Worm (Caenorhabditis elegans): ENCODE results near the gene C44B7.11.

DNA sequence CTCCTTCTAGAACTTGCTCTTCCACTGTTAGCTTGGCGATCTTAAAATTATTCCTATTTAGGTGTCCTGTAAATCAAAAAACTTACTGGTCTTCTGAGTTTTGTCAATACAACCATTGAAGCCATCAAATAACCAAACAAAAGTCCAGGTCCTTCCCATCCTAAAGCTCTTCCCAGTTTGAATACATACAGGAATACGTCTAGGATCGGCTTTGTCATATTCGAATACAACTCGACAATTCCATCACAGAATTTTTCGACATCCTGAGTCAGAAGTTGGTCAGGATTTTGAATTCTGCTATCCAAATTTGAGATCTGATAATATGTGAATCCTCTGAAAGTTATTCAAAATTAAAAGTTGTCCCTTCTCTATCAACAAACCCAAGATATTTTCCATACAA is 15.0 kb downstream of the C44B7.11 start:
- TF ChIP-seq dao-5 (tag; optimal IDR thresholded peaks at IDR 0.05) (no peak), W03F9.2 (tag; optimal IDR thresholded peaks at IDR 0.05) (no peak), him-1 (tag; optimal IDR thresholded peaks at IDR 0.05) (no peak)

Data from whole organism, L4/young adult.